Fruit fly (Drosophila melanogaster) whole organism, embryonic: ENCODE data around the gene hiro.

ENCODE experiments used
- BtbVII ChIP-seq: fragments of 200-800 bp; sonication (Bioruptor generic); optimal IDR thresholded peaks from 3 replicates; lab custom pipeline; 2017; ENCODE audit warnings: missing biosample characterization, mild to moderate bottlenecking, missing genetic modification characterization
- CG11247 ChIP-seq: fragments of 200-800 bp; sonication (Bioruptor generic); IDR thresholded peaks from 2 replicates; pipeline ENCODE4 v1.3.6; 2022; ENCODE audit warnings: missing biosample characterization, missing genetic modification characterization
- CG14441 ChIP-seq: fragments of 200-800 bp; sonication (Bioruptor generic); IDR thresholded peaks from 2 replicates; pipeline ENCODE4 v1.3.6; 2022; ENCODE audit warnings: missing biosample characterization, missing genetic modification characterization
- CG14710 ChIP-seq: fragments of 200-800 bp; sonication (Bioruptor generic); optimal IDR thresholded peaks from 3 replicates; lab custom pipeline; 2019; ENCODE audit warnings: missing biosample characterization, mild to moderate bottlenecking, missing genetic modification characterization, moderate library complexity
- CG14965 ChIP-seq: fragments of 200-800 bp; sonication (Bioruptor generic); optimal IDR thresholded peaks from 2 replicates; lab custom pipeline; 2016; ENCODE audit warnings: missing biosample characterization, missing genetic modification characterization, borderline replicate concordance
- CG16863 ChIP-seq: fragments of 200-800 bp; sonication (Bioruptor generic); optimal IDR thresholded peaks from 3 replicates; lab custom pipeline; 2016; ENCODE audit warnings: missing biosample characterization, missing genetic modification characterization
- CG18262 ChIP-seq: fragments of 200-800 bp; optimal IDR thresholded peaks from 3 replicates; lab custom pipeline; 2019; ENCODE audit warnings: missing biosample characterization, mild to moderate bottlenecking, missing genetic modification characterization, moderate library complexity
- CG18599 ChIP-seq: fragments of 200-800 bp; sonication (Bioruptor generic); optimal IDR thresholded peaks from 3 replicates; lab custom pipeline; 2017; ENCODE audit warnings: missing biosample characterization, missing genetic modification characterization, mild to moderate bottlenecking, moderate library complexity, missing genetic modification reagents
- CG30020 ChIP-seq: fragments of 200-800 bp; optimal IDR thresholded peaks from 2 replicates; lab custom pipeline; 2019; ENCODE audit warnings: missing biosample characterization, mild to moderate bottlenecking, missing genetic modification characterization, moderate library complexity
- CG30403 ChIP-seq: fragments of 200-800 bp; sonication (Bioruptor generic); optimal IDR thresholded peaks from 3 replicates; lab custom pipeline; 2016; ENCODE audit warnings: missing biosample characterization, missing genetic modification characterization
- CG3065 ChIP-seq: fragments of 200-800 bp; sonication (Bioruptor generic); optimal IDR thresholded peaks from 2 replicates; lab custom pipeline; 2016; ENCODE audit warnings: missing biosample characterization, missing genetic modification characterization
- CG31365 ChIP-seq: fragments of 200-800 bp; sonication (Bioruptor generic); optimal IDR thresholded peaks from 2 replicates; lab custom pipeline; 2018; ENCODE audit warnings: missing biosample characterization, mild to moderate bottlenecking, missing genetic modification characterization
- CG4282 ChIP-seq: fragments of 200-800 bp; sonication (Bioruptor generic); optimal IDR thresholded peaks from 2 replicates; lab custom pipeline; 2016; ENCODE audit warnings: missing biosample characterization, missing genetic modification characterization
- CG43689 ChIP-seq: fragments of 200-800 bp; sonication (Bioruptor generic); IDR thresholded peaks from 2 replicates; pipeline ENCODE4 v1.3.6; 2022; ENCODE audit warnings: missing biosample characterization, missing genetic modification characterization
- CG6689 ChIP-seq: fragments of 200-800 bp; sonication (Bioruptor generic); IDR thresholded peaks from 2 replicates; pipeline ENCODE4 v1.3.6; 2022; ENCODE audit warnings: missing biosample characterization, missing genetic modification characterization
- CG7556 ChIP-seq: fragments of 200-800 bp; sonication (Bioruptor generic); optimal IDR thresholded peaks from 2 replicates; lab custom pipeline; 2017; ENCODE audit warnings: missing biosample characterization, mild to moderate bottlenecking, missing genetic modification characterization
- CG8290 ChIP-seq, 3 experiments: fragments of 200-800 bp; sonication (Bioruptor generic); optimal IDR thresholded peaks; 2 replicates each; lab custom pipeline; 2016 to 2019; ENCODE audit warnings: missing biosample characterization in 3 of 3, missing genetic modification characterization in 3 of 3, mild to moderate bottlenecking in 2 of 3, moderate library complexity in 1 of 3
- CG8388 ChIP-seq: fragments of 200-800 bp; sonication (Bioruptor generic); optimal IDR thresholded peaks from 2 replicates; lab custom pipeline; 2019; ENCODE audit warnings: missing biosample characterization, mild to moderate bottlenecking, missing genetic modification characterization, moderate library complexity
- CG9215 ChIP-seq: fragments of 200-800 bp; sonication (Bioruptor generic); IDR thresholded peaks from 2 replicates; pipeline ENCODE4 v1.3.6; 2022; ENCODE audit warnings: missing biosample characterization, missing genetic modification characterization
- Chrac-16 ChIP-seq: fragments of 200-800 bp; sonication (Bioruptor generic); optimal IDR thresholded peaks from 3 replicates; lab custom pipeline; 2016; ENCODE audit warnings: missing biosample characterization, missing genetic modification characterization
- D19B ChIP-seq: fragments of 200-800 bp; sonication (Bioruptor generic); optimal IDR thresholded peaks from 2 replicates; lab custom pipeline; 2017; ENCODE audit warnings: missing biosample characterization, mild to moderate bottlenecking, missing genetic modification characterization
- Ets97D ChIP-seq: fragments of 200-800 bp; sonication (Bioruptor generic); optimal IDR thresholded peaks from 3 replicates; lab custom pipeline; 2016; ENCODE audit warnings: missing biosample characterization, missing genetic modification characterization
- Fer3 ChIP-seq: fragments of 200-800 bp; sonication (Bioruptor generic); optimal IDR thresholded peaks from 2 replicates; lab custom pipeline; 2018; ENCODE audit warnings: missing biosample characterization, mild to moderate bottlenecking, missing genetic modification characterization, moderate library complexity
- Gug ChIP-seq: fragments of 200-800 bp; sonication (Bioruptor generic); IDR thresholded peaks from 4 replicates; pipeline ENCODE4 v1.3.6; 2022; ENCODE audit warnings: missing biosample characterization, missing genetic modification characterization
- MESR4 ChIP-seq: fragments of 200-800 bp; sonication (Bioruptor generic); optimal IDR thresholded peaks from 2 replicates; lab custom pipeline; 2018; ENCODE audit warnings: missing biosample characterization, mild to moderate bottlenecking, missing genetic modification characterization, moderate library complexity
- Max ChIP-seq: fragments of 200-800 bp; sonication (Bioruptor generic); optimal IDR thresholded peaks from 2 replicates; lab custom pipeline; 2016; ENCODE audit warnings: missing biosample characterization, mild to moderate bottlenecking, missing genetic modification characterization
- Side ChIP-seq: fragments of 200-800 bp; sonication (Bioruptor generic); optimal IDR thresholded peaks from 2 replicates; lab custom pipeline; 2016; ENCODE audit warnings: missing biosample characterization, missing genetic modification characterization
- Spps ChIP-seq: fragments of 200-800 bp; sonication (Bioruptor generic); optimal IDR thresholded peaks from 2 replicates; lab custom pipeline; 2018; ENCODE audit warnings: missing biosample characterization, mild to moderate bottlenecking, missing genetic modification characterization
- Trl ChIP-seq, 3 experiments: fragments of >200 bp in 2 of 3; fragments of 200-800 bp in 1 of 3; sonication (Bioruptor generic) in 1 of 3; optimal IDR thresholded peaks; 2 replicates in 1 of 3; 3 replicates in 2 of 3; lab custom pipeline; 2016 to 2017; ENCODE audit warnings: missing biosample characterization in 1 of 3, missing genetic modification characterization in 1 of 3
- abd-A ChIP-seq: fragments of 200-800 bp; sonication (Bioruptor generic); optimal IDR thresholded peaks from 3 replicates; lab custom pipeline; 2019; ENCODE audit warnings: missing biosample characterization, mild to moderate bottlenecking, missing genetic modification characterization, moderate library complexity
- ac ChIP-seq: fragments of 200-800 bp; sonication (Bioruptor generic); optimal IDR thresholded peaks from 3 replicates; lab custom pipeline; 2017; ENCODE audit warnings: missing biosample characterization, mild to moderate bottlenecking, missing genetic modification characterization
- aop ChIP-seq: fragments of 200-800 bp; sonication (Bioruptor generic); IDR thresholded peaks from 2 replicates; pipeline ENCODE4 v1.3.6; 2022; ENCODE audit warnings: missing biosample characterization, missing genetic modification characterization
- bcd ChIP-seq: fragments of 200-800 bp; sonication (Bioruptor generic); optimal IDR thresholded peaks from 2 replicates; lab custom pipeline; 2017; ENCODE audit warnings: missing biosample characterization, mild to moderate bottlenecking, missing genetic modification characterization
- chif ChIP-seq, 2 experiments: fragments of 200-800 bp; sonication (Bioruptor generic); optimal IDR thresholded peaks; 3 replicates each; lab custom pipeline; 2016; ENCODE audit warnings: missing biosample characterization in 2 of 2, missing genetic modification characterization in 2 of 2
- crc ChIP-seq: fragments of 200-800 bp; sonication (Bioruptor generic); optimal IDR thresholded peaks from 2 replicates; lab custom pipeline; 2016; ENCODE audit warnings: missing biosample characterization, missing genetic modification characterization
- crp ChIP-seq, 2 experiments: fragments of 200-800 bp; sonication (Bioruptor generic); optimal IDR thresholded peaks; 2 replicates in 1 of 2; 3 replicates in 1 of 2; lab custom pipeline; 2017; ENCODE audit warnings: missing biosample characterization in 2 of 2, missing genetic modification characterization in 2 of 2, mild to moderate bottlenecking in 1 of 2, moderate library complexity in 1 of 2
- dpn ChIP-seq, 2 experiments: fragments of 200-800 bp; sonication (Bioruptor generic); optimal IDR thresholded peaks; 3 replicates each; lab custom pipeline; 2016; ENCODE audit warnings: missing biosample characterization in 2 of 2, missing genetic modification characterization in 2 of 2
- dysf ChIP-seq: fragments of 200-800 bp; sonication (Bioruptor generic); IDR thresholded peaks from 3 replicates; pipeline ENCODE4 v1.3.6; 2022; ENCODE audit warnings: missing biosample characterization, missing genetic modification characterization
- gem ChIP-seq: fragments of 200-800 bp; sonication (Bioruptor generic); optimal IDR thresholded peaks from 2 replicates; lab custom pipeline; 2019; ENCODE audit warnings: missing biosample characterization, mild to moderate bottlenecking, missing genetic modification characterization, moderate library complexity
- gsb ChIP-seq: fragments of 200-800 bp; sonication (Bioruptor generic); IDR thresholded peaks from 2 replicates; pipeline ENCODE4 v1.3.6; 2022; ENCODE audit warnings: missing biosample characterization, missing genetic modification characterization
- hkb ChIP-seq, 2 experiments: fragments of 200-800 bp in 1 of 2; fragments of >200 bp in 1 of 2; sonication (Bioruptor generic) in 1 of 2; IDR thresholded peaks in 1 of 2; optimal IDR thresholded peaks in 1 of 2; 2 replicates each; pipeline versions ENCODE4 v1.3.6 to Lab custom; 2017 to 2022; ENCODE audit warnings: missing biosample characterization in 1 of 2, missing genetic modification characterization in 1 of 2
- ken ChIP-seq: fragments of 200-800 bp; sonication (Bioruptor generic); IDR thresholded peaks from 3 replicates; pipeline ENCODE4 v1.3.6; 2022; ENCODE audit warnings: missing biosample characterization, missing genetic modification characterization
- lmd ChIP-seq: fragments of 200-800 bp; sonication (Bioruptor generic); IDR thresholded peaks from 2 replicates; pipeline ENCODE4 v1.3.6; 2022; ENCODE audit warnings: missing biosample characterization, missing genetic modification characterization
- pnt ChIP-seq: fragments of 200-800 bp; sonication (Bioruptor generic); optimal IDR thresholded peaks from 3 replicates; lab custom pipeline; 2016; ENCODE audit warnings: missing biosample characterization, missing genetic modification characterization
- shn ChIP-seq: fragments of 200-800 bp; sonication (Bioruptor generic); optimal IDR thresholded peaks from 3 replicates; lab custom pipeline; 2016; ENCODE audit warnings: missing biosample characterization, missing genetic modification characterization
- slou ChIP-seq: fragments of 200-800 bp; sonication (Bioruptor generic); optimal IDR thresholded peaks from 3 replicates; lab custom pipeline; 2016; ENCODE audit warnings: missing biosample characterization, missing genetic modification characterization
- tin ChIP-seq: fragments of 200-800 bp; sonication (Bioruptor generic); optimal IDR thresholded peaks from 3 replicates; lab custom pipeline; 2016; ENCODE audit warnings: missing biosample characterization, missing genetic modification characterization
- unc-4 ChIP-seq: fragments of 200-800 bp; sonication (Bioruptor generic); IDR thresholded peaks from 2 replicates; pipeline ENCODE4 v1.3.6; 2022; ENCODE audit warnings: missing biosample characterization, missing genetic modification characterization; ENCODE audit not compliant: partially characterized antibody
- unpg ChIP-seq: fragments of 200-800 bp; sonication (Bioruptor generic); optimal IDR thresholded peaks from 3 replicates; lab custom pipeline; 2018; ENCODE audit warnings: missing biosample characterization, mild to moderate bottlenecking, missing genetic modification characterization, moderate library complexity

Gene hiro

DNA sequence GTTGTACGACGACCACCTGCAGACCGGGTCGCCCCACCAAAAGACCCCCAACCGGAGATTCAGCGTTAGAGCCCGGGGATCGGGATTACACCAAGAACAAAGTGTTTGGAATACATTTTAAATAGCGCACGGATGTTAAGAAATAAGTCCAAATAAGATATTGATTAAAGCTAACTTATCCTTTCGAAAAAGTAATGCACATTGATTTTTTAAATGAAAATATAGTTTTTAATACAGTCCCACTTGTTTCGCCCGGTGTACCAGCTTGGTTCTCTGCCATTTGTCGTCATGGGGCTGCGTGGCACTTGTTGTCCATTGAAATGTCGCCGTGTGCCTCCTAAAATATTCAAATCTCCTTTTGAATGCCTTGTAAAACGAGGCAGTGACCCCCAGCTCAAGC, 33.3 kb upstream of the hiro start (continued):
- peak in 1 of 2 experiments; percentile 24 for TF ChIP-seq dpn (GFP tag; optimal IDR thresholded peaks at IDR 0.05; lab: Kevin White, UChicago)
- TF ChIP-seq CG9215 (GFP tag; lab: Robert Waterston, UW): no peak
- no peak for TF ChIP-seq Ets97D (GFP tag; lab: Kevin White, UChicago)
- peak; percentile 29 for TF ChIP-seq CG14710 (tag; lab: Kevin White, UChicago)
- no peak for TF ChIP-seq tin
- no peak for TF ChIP-seq D19B (GFP tag; lab: Kevin White, UChicago)
- TF ChIP-seq CG14441 (GFP tag; lab: Robert Waterston, UW): 0 out of 2 replicates have a peak, but pooled peaks have one; percentile 16
- TF ChIP-seq MESR4 (GFP tag; lab: Kevin White, UChicago): no peak
- peak; percentile 46 for TF ChIP-seq crc (GFP tag; lab: Kevin White, UChicago)
- no peak for TF ChIP-seq slou (GFP tag; lab: Kevin White, UChicago)
- peak; percentile 73 for TF ChIP-seq gem (tag; lab: Kevin White, UChicago)
- no peak for TF ChIP-seq CG18599 (GFP tag; lab: Kevin White, UChicago)
- no peak for TF ChIP-seq Fer3
- no peak for TF ChIP-seq BtbVII (GFP tag; lab: Kevin White, UChicago)
- TF ChIP-seq Spps (tag; lab: Kevin White, UChicago): peak; percentile 19
- TF ChIP-seq ac: no peak
- no peak for TF ChIP-seq Trl (optimal IDR thresholded peaks at IDR 0.05; lab: Kevin White, UChicago)
- TF ChIP-seq Trl (GFP tag; optimal IDR thresholded peaks at IDR 0.05; lab: Kevin White, UChicago): peak; percentile 4
- 0 out of 4 replicates have a peak, but pooled peaks have one; percentile 29 for TF ChIP-seq Gug (GFP tag; lab: Robert Waterston, UW)
- no peak for TF ChIP-seq crp (GFP tag; optimal IDR thresholded peaks at IDR 0.05; lab: Kevin White, UChicago)
- TF ChIP-seq CG6689 (GFP tag; lab: Robert Waterston, UW): peak; percentile 43
- TF ChIP-seq gsb (GFP tag; lab: Robert Waterston, UW): no peak
- no peak for TF ChIP-seq aop (GFP tag; lab: Robert Waterston, UW)
- TF ChIP-seq CG14965 (GFP tag; lab: Kevin White, UChicago): no peak
- peak; percentile 61 for TF ChIP-seq unpg (GFP tag; lab: Kevin White, UChicago)
- no peak for TF ChIP-seq CG43689 (GFP tag; lab: Robert Waterston, UW)
- peak; percentile 6 for TF ChIP-seq CG30403 (GFP tag; lab: Kevin White, UChicago)
- peak; percentile 37 for TF ChIP-seq pnt (GFP tag; lab: Kevin White, UChicago)
- TF ChIP-seq hkb (optimal IDR thresholded peaks at IDR 0.05; lab: Kevin White, UChicago): no peak
- 0 out of 2 replicates have a peak, but pooled peaks have one; percentile 30 for TF ChIP-seq hkb (GFP tag; IDR thresholded peaks at IDR 0.05; lab: Robert Waterston, UW)
- TF ChIP-seq Max (GFP tag; lab: Kevin White, UChicago): no peak
- TF ChIP-seq CG30020 (tag; lab: Kevin White, UChicago): no peak
- peak; percentile 67 for TF ChIP-seq CG8388 (GFP tag; lab: Kevin White, UChicago)
- TF ChIP-seq CG8290 (GFP tag; optimal IDR thresholded peaks at IDR 0.05; lab: Kevin White, UChicago): peak; percentile 6
- TF ChIP-seq CG8290 (tag; optimal IDR thresholded peaks at IDR 0.05; lab: Kevin White, UChicago): no peak
- peak; percentile 6 for TF ChIP-seq Chrac-16 (GFP tag; lab: Kevin White, UChicago)
- no peak for TF ChIP-seq CG4282 (GFP tag; lab: Kevin White, UChicago)
- TF ChIP-seq chif (GFP tag; optimal IDR thresholded peaks at IDR 0.05; lab: Kevin White, UChicago): peak in 1 of 2 experiments; percentile 35
- peak; percentile 21 for TF ChIP-seq CG16863
- peak; percentile 51 for TF ChIP-seq CG7556
- TF ChIP-seq CG3065: no peak
- TF ChIP-seq CG31365 (tag; lab: Kevin White, UChicago): no peak
- no peak; the same call in 1 of the 2 replicates for TF ChIP-seq lmd (GFP tag; lab: Robert Waterston, UW)
- no peak for TF ChIP-seq shn (GFP tag; lab: Kevin White, UChicago)
- 0 out of 3 replicates have a peak, but pooled peaks have one; percentile 22 for TF ChIP-seq ken (GFP tag; lab: Robert Waterston, UW)
- peak; percentile 22 for TF ChIP-seq CG11247 (GFP tag; lab: Robert Waterston, UW)
- no peak for TF ChIP-seq Side
- no peak for TF ChIP-seq bcd (GFP tag; lab: Kevin White, UChicago)
- no peak for TF ChIP-seq unc-4
- no peak for TF ChIP-seq abd-A (tag; lab: Kevin White, UChicago)
- peak; percentile 29; the same call in 1 of the 3 replicates for TF ChIP-seq dysf (GFP tag; lab: Robert Waterston, UW)
- peak; percentile 59 for TF ChIP-seq CG18262 (tag; lab: Kevin White, UChicago)
